Fruit fly (Drosophila melanogaster) whole organism, embryonic: ENCODE results near the gene CG42835.

Experiments
- CG11456 ChIP-seq: fragments of 200-800 bp; sonication (Bioruptor generic); IDR thresholded peaks from 3 replicates; pipeline ENCODE4 v1.3.6; 2022; ENCODE audit warnings: missing biosample characterization, missing genetic modification characterization
- CG11560 ChIP-seq: fragments of 200-800 bp; sonication (Bioruptor generic); IDR thresholded peaks from 3 replicates; pipeline ENCODE4 v1.3.6; 2022; ENCODE audit warnings: missing biosample characterization, missing genetic modification characterization
- CG1233 ChIP-seq: fragments of 200-800 bp; sonication (Bioruptor generic); optimal IDR thresholded peaks from 4 replicates; lab custom pipeline; 2018; ENCODE audit warnings: missing biosample characterization, mild to moderate bottlenecking, missing genetic modification characterization
- CG14710 ChIP-seq: fragments of 200-800 bp; sonication (Bioruptor generic); optimal IDR thresholded peaks from 3 replicates; lab custom pipeline; 2019; ENCODE audit warnings: missing biosample characterization, mild to moderate bottlenecking, missing genetic modification characterization, moderate library complexity
- CG15479 ChIP-seq: fragments of 200-800 bp; sonication (Bioruptor generic); optimal IDR thresholded peaks from 3 replicates; lab custom pipeline; 2019; ENCODE audit warnings: missing biosample characterization, mild to moderate bottlenecking, missing genetic modification characterization, moderate library complexity
- CG16815 ChIP-seq: fragments of 200-800 bp; sonication (Bioruptor generic); optimal IDR thresholded peaks from 3 replicates; lab custom pipeline; 2017; ENCODE audit warnings: missing biosample characterization, mild to moderate bottlenecking, missing genetic modification characterization
- CG17829 ChIP-seq: fragments of 200-800 bp; optimal IDR thresholded peaks from 2 replicates; lab custom pipeline; 2019; ENCODE audit warnings: missing biosample characterization, mild to moderate bottlenecking, missing genetic modification characterization, moderate library complexity
- CG1832 ChIP-seq: fragments of 200-800 bp; sonication (Bioruptor generic); optimal IDR thresholded peaks from 2 replicates; lab custom pipeline; 2017; ENCODE audit warnings: missing biosample characterization, mild to moderate bottlenecking, missing genetic modification characterization, inconsistent platforms
- CG2678 ChIP-seq: fragments of 200-800 bp; sonication (Bioruptor generic); optimal IDR thresholded peaks from 3 replicates; lab custom pipeline; 2019; ENCODE audit warnings: missing biosample characterization, mild to moderate bottlenecking, missing genetic modification characterization, moderate library complexity
- CG2712 ChIP-seq: fragments of 200-800 bp; optimal IDR thresholded peaks from 3 replicates; lab custom pipeline; 2019; ENCODE audit warnings: missing biosample characterization, mild to moderate bottlenecking, missing genetic modification characterization, moderate library complexity
- CG2889 ChIP-seq: fragments of 200-800 bp; sonication (Bioruptor generic); IDR thresholded peaks from 3 replicates; pipeline ENCODE4 v1.3.6; 2022; ENCODE audit warnings: missing biosample characterization, missing genetic modification characterization
- CG33557 ChIP-seq: fragments of 200-800 bp; sonication (Bioruptor generic); optimal IDR thresholded peaks from 2 replicates; lab custom pipeline; 2019; ENCODE audit warnings: missing biosample characterization, mild to moderate bottlenecking, missing genetic modification characterization, moderate library complexity
- CG4730 ChIP-seq: fragments of 200-800 bp; sonication (Bioruptor generic); IDR thresholded peaks from 2 replicates; pipeline ENCODE4 v1.3.6; 2022; ENCODE audit warnings: missing biosample characterization, missing genetic modification characterization
- CG4854 ChIP-seq: fragments of 200-800 bp; sonication (Bioruptor generic); optimal IDR thresholded peaks from 2 replicates; lab custom pipeline; 2016; ENCODE audit warnings: missing biosample characterization, missing genetic modification characterization, inconsistent platforms
- CG7987 ChIP-seq: fragments of 200-800 bp; sonication (Bioruptor generic); optimal IDR thresholded peaks from 2 replicates; lab custom pipeline; 2018; ENCODE audit warnings: missing biosample characterization, mild to moderate bottlenecking, missing genetic modification characterization, moderate library complexity
- CG8924 ChIP-seq: fragments of 200-800 bp; optimal IDR thresholded peaks from 3 replicates; lab custom pipeline; 2019; ENCODE audit warnings: missing biosample characterization, mild to moderate bottlenecking, missing genetic modification characterization, moderate library complexity
- CG9215 ChIP-seq: fragments of 200-800 bp; sonication (Bioruptor generic); IDR thresholded peaks from 2 replicates; pipeline ENCODE4 v1.3.6; 2022; ENCODE audit warnings: missing biosample characterization, missing genetic modification characterization
- CG9797 ChIP-seq: fragments of 200-800 bp; sonication (Bioruptor generic); optimal IDR thresholded peaks from 3 replicates; lab custom pipeline; 2018; ENCODE audit warnings: missing biosample characterization, mild to moderate bottlenecking, missing genetic modification characterization
- CG9932 ChIP-seq: fragments of 200-800 bp; sonication (Bioruptor generic); IDR thresholded peaks from 2 replicates; pipeline ENCODE4 v1.3.6; 2022; ENCODE audit warnings: missing biosample characterization, missing genetic modification characterization
- D19A ChIP-seq: fragments of 200-800 bp; optimal IDR thresholded peaks from 3 replicates; lab custom pipeline; 2019; ENCODE audit warnings: missing biosample characterization, mild to moderate bottlenecking, missing genetic modification characterization, moderate library complexity
- Hr51 ChIP-seq, 2 experiments: fragments of 200-800 bp; sonication (Bioruptor generic); optimal IDR thresholded peaks; 2 replicates in 1 of 2; 3 replicates in 1 of 2; lab custom pipeline; 2016 to 2018; ENCODE audit warnings: missing biosample characterization in 2 of 2, missing genetic modification characterization in 2 of 2, mild to moderate bottlenecking in 1 of 2, moderate library complexity in 1 of 2
- Hsf ChIP-seq: fragments of 200-800 bp; sonication (Bioruptor generic); optimal IDR thresholded peaks from 3 replicates; lab custom pipeline; 2016; ENCODE audit warnings: missing biosample characterization, missing genetic modification characterization
- MBD-R2 ChIP-seq: fragments of 200-800 bp; sonication (Bioruptor generic); IDR thresholded peaks from 2 replicates; pipeline ENCODE4 v1.3.6; 2022; ENCODE audit warnings: missing biosample characterization, missing genetic modification characterization
- Meics ChIP-seq: fragments of 200-800 bp; sonication (Bioruptor generic); optimal IDR thresholded peaks from 2 replicates; lab custom pipeline; 2017; ENCODE audit warnings: missing biosample characterization, mild to moderate bottlenecking, missing genetic modification characterization
- NC2β ChIP-seq: fragments of 200-800 bp; sonication (Bioruptor generic); optimal IDR thresholded peaks from 2 replicates; lab custom pipeline; 2016; ENCODE audit warnings: missing biosample characterization, missing genetic modification characterization
- Optix ChIP-seq: fragments of 200-800 bp; sonication (Bioruptor generic); IDR thresholded peaks from 3 replicates; pipeline ENCODE4 v1.3.6; 2022; ENCODE audit warnings: missing biosample characterization, missing genetic modification characterization
- Rfx ChIP-seq: fragments of 200-800 bp; sonication (Bioruptor generic); IDR thresholded peaks from 2 replicates; pipeline ENCODE4 v1.3.6; 2022; ENCODE audit warnings: missing biosample characterization, missing genetic modification characterization
- Sox102F ChIP-seq: fragments of 200-800 bp; sonication (Bioruptor generic); optimal IDR thresholded peaks from 2 replicates; lab custom pipeline; 2018; ENCODE audit warnings: missing biosample characterization, mild to moderate bottlenecking, missing genetic modification characterization, moderate library complexity
- Tbp ChIP-seq: fragments of >200 bp; optimal IDR thresholded peaks from 2 replicates; lab custom pipeline; 2018; ENCODE audit warnings: missing biosample characterization, missing genetic modification characterization
- Trl ChIP-seq, 3 experiments: fragments of >200 bp in 2 of 3; fragments of 200-800 bp in 1 of 3; sonication (Bioruptor generic) in 1 of 3; optimal IDR thresholded peaks; 2 replicates in 1 of 3; 3 replicates in 2 of 3; lab custom pipeline; 2016 to 2017; ENCODE audit warnings: missing biosample characterization in 1 of 3, missing genetic modification characterization in 1 of 3
- Xrp1 ChIP-seq: fragments of 200-800 bp; sonication (Bioruptor generic); IDR thresholded peaks from 2 replicates; pipeline ENCODE4 v1.3.6; 2022; ENCODE audit warnings: missing biosample characterization, missing genetic modification characterization
- ara ChIP-seq: fragments of 200-800 bp; sonication (Bioruptor generic); IDR thresholded peaks from 2 replicates; pipeline ENCODE4 v1.3.6; 2022; ENCODE audit warnings: missing biosample characterization, missing genetic modification characterization
- bsh ChIP-seq, 2 experiments: fragments of 200-800 bp; sonication (Bioruptor generic); optimal IDR thresholded peaks; 2 replicates each; lab custom pipeline; 2017 to 2018; ENCODE audit warnings: mild to moderate bottlenecking in 2 of 2, missing biosample characterization in 2 of 2, missing genetic modification characterization in 2 of 2, moderate library complexity in 1 of 2
- cad ChIP-seq: fragments of >200 bp; optimal IDR thresholded peaks from 2 replicates; lab custom pipeline; 2017; ENCODE audit warnings: missing biosample characterization, missing genetic modification characterization
- da ChIP-seq: fragments of 200-800 bp; sonication (Bioruptor generic); optimal IDR thresholded peaks from 2 replicates; lab custom pipeline; 2016; ENCODE audit warnings: missing biosample characterization, missing genetic modification characterization
- fd96Cb ChIP-seq: fragments of 200-800 bp; sonication (Bioruptor generic); optimal IDR thresholded peaks from 2 replicates; lab custom pipeline; 2018; ENCODE audit warnings: missing biosample characterization, mild to moderate bottlenecking, missing genetic modification characterization, moderate library complexity
- fru ChIP-seq: fragments of >200 bp; optimal IDR thresholded peaks from 2 replicates; lab custom pipeline; 2017
- grn ChIP-seq: fragments of 200-800 bp; sonication (Bioruptor generic); optimal IDR thresholded peaks from 3 replicates; lab custom pipeline; 2017; ENCODE audit warnings: missing biosample characterization, missing genetic modification characterization
- gsb ChIP-seq: fragments of 200-800 bp; sonication (Bioruptor generic); IDR thresholded peaks from 2 replicates; pipeline ENCODE4 v1.3.6; 2022; ENCODE audit warnings: missing biosample characterization, missing genetic modification characterization
- ind ChIP-seq: fragments of 200-800 bp; sonication (Bioruptor generic); optimal IDR thresholded peaks from 3 replicates; lab custom pipeline; 2016; ENCODE audit warnings: missing biosample characterization, missing genetic modification characterization
- jing ChIP-seq: fragments of 200-800 bp; sonication (Bioruptor generic); optimal IDR thresholded peaks from 2 replicates; lab custom pipeline; 2018; ENCODE audit warnings: missing biosample characterization, mild to moderate bottlenecking, missing genetic modification characterization
- lilli ChIP-seq: fragments of 200-800 bp; sonication (Bioruptor generic); optimal IDR thresholded peaks from 3 replicates; lab custom pipeline; 2016; ENCODE audit warnings: missing biosample characterization, missing genetic modification characterization
- org-1 ChIP-seq: fragments of 200-800 bp; sonication (Bioruptor generic); optimal IDR thresholded peaks from 2 replicates; lab custom pipeline; 2017; ENCODE audit warnings: missing biosample characterization, missing genetic modification characterization
- phol ChIP-seq: fragments of 200-800 bp; sonication (Bioruptor generic); optimal IDR thresholded peaks from 3 replicates; lab custom pipeline; 2018; ENCODE audit warnings: missing biosample characterization, mild to moderate bottlenecking, missing genetic modification characterization, moderate library complexity
- sens ChIP-seq: fragments of 200-800 bp; sonication (Bioruptor generic); peaks from one replicate; lab custom pipeline; 2016; ENCODE audit warnings: missing biosample characterization, missing genetic modification characterization
- sima ChIP-seq: fragments of 200-800 bp; sonication (Bioruptor generic); optimal IDR thresholded peaks from 2 replicates; lab custom pipeline; 2016; ENCODE audit warnings: missing biosample characterization, missing genetic modification characterization
- sisA ChIP-seq: fragments of 200-800 bp; sonication (Bioruptor generic); IDR thresholded peaks from 2 replicates; pipeline ENCODE4 v1.3.6; 2022; ENCODE audit warnings: missing biosample characterization, missing genetic modification characterization
- slp2 ChIP-seq: fragments of 200-800 bp; sonication (Bioruptor generic); optimal IDR thresholded peaks from 2 replicates; lab custom pipeline; 2016; ENCODE audit warnings: missing biosample characterization, missing genetic modification characterization
- zfh1 ChIP-seq: fragments of 200-800 bp; sonication (Bioruptor generic); IDR thresholded peaks from 3 replicates; pipeline ENCODE4 v1.3.6; 2022; ENCODE audit warnings: missing biosample characterization, missing genetic modification characterization

Gene CG42835

DNA sequence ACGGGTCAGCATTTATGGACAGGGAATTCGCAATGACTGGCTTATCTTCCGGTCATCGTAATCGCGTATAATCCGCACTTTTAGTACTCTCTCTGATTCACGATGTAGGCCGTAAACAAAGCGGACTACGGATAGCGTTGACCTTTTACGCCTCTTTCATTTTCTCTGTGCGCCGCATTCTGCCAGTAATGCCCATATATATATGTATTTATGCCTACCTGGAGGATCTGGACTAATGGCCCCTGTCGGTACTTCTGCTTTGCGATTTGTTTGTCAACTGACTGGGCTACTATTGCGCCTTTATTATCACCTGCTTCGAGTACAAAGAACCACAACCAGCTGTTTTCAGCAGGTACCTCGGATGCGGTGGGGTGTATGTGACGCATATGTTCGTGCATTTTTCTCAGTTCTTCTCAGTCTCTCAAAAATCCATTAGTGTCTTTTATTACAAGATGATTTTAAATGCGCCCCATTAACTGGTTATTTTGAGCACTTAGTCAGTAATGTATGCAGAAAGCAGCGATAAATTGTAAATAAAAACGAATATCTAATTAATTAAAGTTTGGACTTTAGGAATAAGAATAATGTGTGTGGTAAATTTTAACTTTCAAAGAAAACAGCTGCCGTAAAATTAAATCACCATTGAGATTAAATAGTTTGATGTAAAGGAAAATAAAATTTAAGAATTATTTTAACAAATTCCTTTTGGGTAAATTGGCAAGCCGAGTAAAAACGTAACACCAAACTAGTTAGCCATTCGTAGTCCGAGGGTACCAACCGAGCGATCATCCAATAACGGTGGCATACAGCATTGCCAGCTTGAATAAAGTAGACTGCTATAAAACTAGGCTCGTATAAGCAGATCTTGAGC is 25.9 kb upstream of the CG42835 start, which contains the start of gene CREG:
Gene CREG (minus strand): TSS at position 323 of the 871 bp plus-strand sequence.
- TF ChIP-seq slp2 (GFP tag; lab: Kevin White, UChicago) = no peak
- no peak for TF ChIP-seq CG7987
- no peak for TF ChIP-seq CG4730
- TF ChIP-seq jing (GFP tag; lab: Kevin White, UChicago) = no peak
- TF ChIP-seq da (GFP tag; lab: Kevin White, UChicago) = no peak
- no peak for TF ChIP-seq CG4854
- peak; percentile 95 for TF ChIP-seq CG15479
- TF ChIP-seq Hsf = peak; percentile 29
- TF ChIP-seq fd96Cb (tag; lab: Kevin White, UChicago) = peak; percentile 13
- no peak for TF ChIP-seq Optix
- TF ChIP-seq NC2β (GFP tag; lab: Kevin White, UChicago) = peak; percentile 15
- TF ChIP-seq zfh1 = 0 out of 3 replicates have a peak, but pooled peaks have one; percentile 38
- TF ChIP-seq CG14710 = peak; percentile 40
- no peak for TF ChIP-seq CG2889
- TF ChIP-seq Xrp1 (GFP tag; lab: Robert Waterston, UW) = peak; percentile 24; the same call in 1 of the 2 replicates
- peak; percentile 25 for TF ChIP-seq Meics
- TF ChIP-seq CG1832 = no peak
- peak in 1 of 2 experiments; percentile 15 for TF ChIP-seq Hr51 (GFP tag; optimal IDR thresholded peaks at IDR 0.05; lab: Kevin White, UChicago)
- peak; percentile 11 for TF ChIP-seq CG2712 (tag; lab: Kevin White, UChicago)
- no peak for TF ChIP-seq Tbp (GFP tag; lab: Kevin White, UChicago)
- peak; percentile 6 for TF ChIP-seq ind (GFP tag; lab: Kevin White, UChicago)
- TF ChIP-seq grn (GFP tag; lab: Kevin White, UChicago) = peak; percentile 35
- no peak for TF ChIP-seq sisA (GFP tag; lab: Robert Waterston, UW)
- TF ChIP-seq Trl (optimal IDR thresholded peaks at IDR 0.05; lab: Kevin White, UChicago) = no peak
- no peak for TF ChIP-seq Trl (GFP tag; optimal IDR thresholded peaks at IDR 0.05; lab: Kevin White, UChicago)
- TF ChIP-seq bsh (GFP tag; optimal IDR thresholded peaks at IDR 0.05; lab: Kevin White, UChicago) = no peak
- TF ChIP-seq Rfx (GFP tag; lab: Robert Waterston, UW) = 0 out of 2 replicates have a peak, but pooled peaks have one; percentile 4
- TF ChIP-seq fru (lab: Kevin White, UChicago) = no peak
- no peak for TF ChIP-seq sima (GFP tag; lab: Kevin White, UChicago)
- no peak for TF ChIP-seq CG11560 (tag; lab: Robert Waterston, UW)
- TF ChIP-seq Sox102F (GFP tag; lab: Kevin White, UChicago) = peak; percentile 24
- TF ChIP-seq MBD-R2 (GFP tag; lab: Robert Waterston, UW) = peak; percentile 32; the same call in 1 of the 2 replicates
- TF ChIP-seq CG11456 = no peak
- TF ChIP-seq D19A (tag; lab: Kevin White, UChicago) = peak; percentile 21
- peak; percentile 80 for TF ChIP-seq sens (GFP tag; lab: Kevin White, UChicago)
- TF ChIP-seq CG33557 (GFP tag; lab: Kevin White, UChicago) = peak; percentile 9
- peak; percentile 19 for TF ChIP-seq CG8924 (tag; lab: Kevin White, UChicago)
- TF ChIP-seq CG17829 = peak; percentile 7
- peak; percentile 17 for TF ChIP-seq lilli (GFP tag; lab: Kevin White, UChicago)
- peak; percentile 91 for TF ChIP-seq CG9215 (GFP tag; lab: Robert Waterston, UW)
- TF ChIP-seq CG2678 (tag; lab: Kevin White, UChicago) = peak; percentile 54
- peak; percentile 18 for TF ChIP-seq CG16815 (GFP tag; lab: Kevin White, UChicago)
- peak; percentile 17 for TF ChIP-seq phol
- 0 out of 2 replicates have a peak, but pooled peaks have one; percentile 18 for TF ChIP-seq ara (GFP tag; lab: Robert Waterston, UW)
- TF ChIP-seq CG9932 = 0 out of 2 replicates have a peak, but pooled peaks have one; percentile 11
- peak; percentile 6 for TF ChIP-seq org-1 (GFP tag; lab: Kevin White, UChicago)
- peak; percentile 74 for TF ChIP-seq cad
- TF ChIP-seq gsb = no peak
- no peak for TF ChIP-seq CG1233
- no peak for TF ChIP-seq CG9797 (GFP tag; lab: Kevin White, UChicago)
